Worm (Caenorhabditis elegans): ENCODE data around the gene hda-11.

hda-11 gene

ce11 chrV:10574197-10574596, 48.2 kb downstream of the hda-11 start:
- TF ChIP-seq ama-1 (optimal IDR thresholded peaks at IDR 0.05) (no peak), Y55F3AM.14 (GFP tag; optimal IDR thresholded peaks at IDR 0.05) (no peak), alr-1 (tag; optimal IDR thresholded peaks at IDR 0.05) (no peak), R02D3.7 (tag; optimal IDR thresholded peaks at IDR 0.05) (no peak)

- no peak for TF ChIP-seq Y55F3AM.14 (GFP tag; optimal IDR thresholded peaks at IDR 0.05)
- TF ChIP-seq lin-11 (tag; optimal IDR thresholded peaks at IDR 0.05) = no peak
- no peak for TF ChIP-seq mab-5 (tag; optimal IDR thresholded peaks at IDR 0.05)
- no peak for TF ChIP-seq C34F6.9 (tag; optimal IDR thresholded peaks at IDR 0.05)
- TF ChIP-seq alr-1 (tag; optimal IDR thresholded peaks at IDR 0.05) = no peak
- TF ChIP-seq egl-27 (tag; optimal IDR thresholded peaks at IDR 0.05) = no peak
- TF ChIP-seq lin-39 (tag; optimal IDR thresholded peaks at IDR 0.05) = no peak
- TF ChIP-seq elt-1 (tag; optimal IDR thresholded peaks at IDR 0.05) = no peak
- no peak for TF ChIP-seq fos-1 (tag; optimal IDR thresholded peaks at IDR 0.05)
- no peak for TF ChIP-seq unc-62 (GFP tag; optimal IDR thresholded peaks at IDR 0.05)
- TF ChIP-seq lsy-2 (tag; optimal IDR thresholded peaks at IDR 0.05) = no peak
- TF ChIP-seq ceh-82 (tag; optimal IDR thresholded peaks at IDR 0.05) = no peak
- TF ChIP-seq nhr-21 (tag; optimal IDR thresholded peaks at IDR 0.05) = no peak
- TF ChIP-seq unc-39 (tag; optimal IDR thresholded peaks at IDR 0.05) = no peak
- TF ChIP-seq ama-1 (optimal IDR thresholded peaks at IDR 0.05) = no peak
Observed at ce11 chrV:10576319-10576718, 50.3 kb downstream of the hda-11 start, which contains the start of gene vps-54. TSS of gene vps-54 (minus strand) at chrV:10576419.
